Fruit fly (Drosophila melanogaster): Measurements from ENCODE around the gene Oseg5.
A peak's percentile ranks its signal among the peaks of the same experiment; 100 is the strongest.

The Oseg5 gene

dm6 chr2L:20864764-20865265 is 29.2 kb upstream of the Oseg5 start, which contains the start of gene CG9338 (continued):
- peak; percentile 60 for TF ChIP-seq pros (GFP tag; optimal IDR thresholded peaks at IDR 0.05)
- TF ChIP-seq Rx (GFP tag; IDR thresholded peaks at IDR 0.05) = peak; percentile 89
- peak; percentile 92 for TF ChIP-seq Six4 (GFP tag; optimal IDR thresholded peaks at IDR 0.05)
- peak; percentile 91 for TF ChIP-seq E2f1 (GFP tag; IDR thresholded peaks at IDR 0.05)
- TF ChIP-seq row (GFP tag; IDR thresholded peaks at IDR 0.05) = peak; percentile 99
- peak; percentile 70 for TF ChIP-seq Atf-2 (GFP tag; optimal IDR thresholded peaks at IDR 0.05)
- TF ChIP-seq Meics (GFP tag; optimal IDR thresholded peaks at IDR 0.05) = peak; percentile 95
- TF ChIP-seq pzg (GFP tag; optimal IDR thresholded peaks at IDR 0.05) = peak; percentile 17
- TF ChIP-seq CG10959 (GFP tag; IDR thresholded peaks at IDR 0.05) = no peak
- peak; percentile 90 for TF ChIP-seq CG13894 (tag; optimal IDR thresholded peaks at IDR 0.05)
- TF ChIP-seq CG12104 (GFP tag; optimal IDR thresholded peaks at IDR 0.05) = peak; percentile 74
- peak; percentile 66 for TF ChIP-seq Deaf1 (tag; optimal IDR thresholded peaks at IDR 0.05)
- peak; percentile 63 for TF ChIP-seq run (tag; optimal IDR thresholded peaks at IDR 0.05)
- TF ChIP-seq peb (GFP tag; IDR thresholded peaks at IDR 0.05) = peak; percentile 88
- peak; percentile 72 for TF ChIP-seq CG10147 (GFP tag; optimal IDR thresholded peaks at IDR 0.05)
- peak; percentile 75 for TF ChIP-seq Mes4 (GFP tag; optimal IDR thresholded peaks at IDR 0.05)
- peak; percentile 67 for TF ChIP-seq fu2 (GFP tag; optimal IDR thresholded peaks at IDR 0.05)
- peak; percentile 75 for TF ChIP-seq CG1603 (tag; optimal IDR thresholded peaks at IDR 0.05)
- no peak for TF ChIP-seq Dll (GFP tag; IDR thresholded peaks at IDR 0.05; ENCODE audit: partially characterized antibody)
- peak; percentile 70 for TF ChIP-seq CG18011 (GFP tag; optimal IDR thresholded peaks at IDR 0.05)
- peak; percentile 73 for TF ChIP-seq CG14014 (GFP tag; IDR thresholded peaks at IDR 0.05)
- TF ChIP-seq lola (GFP tag; optimal IDR thresholded peaks at IDR 0.05) = peak in 1 of 3 experiments; percentile 57
- TF ChIP-seq ERR (GFP tag; optimal IDR thresholded peaks at IDR 0.05) = peak; percentile 83
- TF ChIP-seq sug (tag; optimal IDR thresholded peaks at IDR 0.05) = peak; percentile 80
- TF ChIP-seq dysf (GFP tag; IDR thresholded peaks at IDR 0.05) = peak; percentile 85
- peak; percentile 82 for TF ChIP-seq Antp (GFP tag; optimal IDR thresholded peaks at IDR 0.05)
- peak; percentile 89 for TF ChIP-seq CG14667 (GFP tag; IDR thresholded peaks at IDR 0.05)
- peak; percentile 74; the same call in 1 of the 3 replicates for TF ChIP-seq CG3726 (GFP tag; IDR thresholded peaks at IDR 0.05)
- peak; percentile 61 for TF ChIP-seq Ssrp (tag; optimal IDR thresholded peaks at IDR 0.05)
- no peak for TF ChIP-seq CG4282 (GFP tag; optimal IDR thresholded peaks at IDR 0.05)
- peak; percentile 84 for TF ChIP-seq zen (tag; optimal IDR thresholded peaks at IDR 0.05)
- TF ChIP-seq bcd (GFP tag; optimal IDR thresholded peaks at IDR 0.05) = peak; percentile 91
- TF ChIP-seq CG8924 (tag; optimal IDR thresholded peaks at IDR 0.05) = no peak
- TF ChIP-seq fd64A (GFP tag; optimal IDR thresholded peaks at IDR 0.05) = peak; percentile 88
- no peak for TF ChIP-seq tup (GFP tag; optimal IDR thresholded peaks at IDR 0.05)
- TF ChIP-seq caup (GFP tag; optimal IDR thresholded peaks at IDR 0.05; ENCODE audit: severe bottlenecking) = peak; percentile 86
- peak; percentile 54 for TF ChIP-seq CTCF (GFP tag; optimal IDR thresholded peaks at IDR 0.05)
- peak; percentile 62 for TF ChIP-seq CG18476 (GFP tag; optimal IDR thresholded peaks at IDR 0.05)
- peak; percentile 68 for TF ChIP-seq TFAM (GFP tag; optimal IDR thresholded peaks at IDR 0.05)
- TF ChIP-seq mirr (GFP tag; optimal IDR thresholded peaks at IDR 0.05) = peak; percentile 87
- TF ChIP-seq Lhr (GFP tag; optimal IDR thresholded peaks at IDR 0.05) = peak; percentile 13
- peak; percentile 76 for TF ChIP-seq esg (GFP tag; conservative IDR thresholded peaks at IDR 0.05)
- peak; percentile 37 for TF ChIP-seq CG2116 (GFP tag; optimal IDR thresholded peaks at IDR 0.05)
- TF ChIP-seq CG9797 (GFP tag; optimal IDR thresholded peaks at IDR 0.05) = peak; percentile 37
- peak; percentile 86 for TF ChIP-seq CG13624 (GFP tag; optimal IDR thresholded peaks at IDR 0.05)
- peak; percentile 94 for TF ChIP-seq CG13296 (GFP tag; optimal IDR thresholded peaks at IDR 0.05)
- peak in 1 of 2 experiments; percentile 57 for TF ChIP-seq Hr78 (GFP tag; optimal IDR thresholded peaks at IDR 0.05)
- TF ChIP-seq dm (GFP tag; optimal IDR thresholded peaks at IDR 0.05) = peak; percentile 64
- peak; percentile 61 for TF ChIP-seq CG4360 (GFP tag; IDR thresholded peaks at IDR 0.05)
- peak; percentile 67 for TF ChIP-seq wor (GFP tag; IDR thresholded peaks at IDR 0.05)

Measured in whole organism, embryonic.